Fruit fly (Drosophila melanogaster) whole organism, embryonic: ENCODE results near the gene scrib.

Source experiments
- Ada2b ChIP-seq: fragments of 200-800 bp; sonication (Bioruptor generic); IDR thresholded peaks from 2 replicates; pipeline ENCODE4 v1.3.6; 2022; ENCODE audit warnings: missing biosample characterization, missing genetic modification characterization
- Bgb ChIP-seq: fragments of 200-800 bp; sonication (Bioruptor generic); IDR thresholded peaks from 2 replicates; pipeline ENCODE4 v1.3.6; 2022; ENCODE audit warnings: missing biosample characterization, missing genetic modification characterization; ENCODE audit not compliant: partially characterized antibody
- CG1024 ChIP-seq: fragments of 200-800 bp; sonication (Bioruptor generic); IDR thresholded peaks from 2 replicates; pipeline ENCODE4 v1.3.6; 2022; ENCODE audit warnings: missing biosample characterization, missing genetic modification characterization
- CG10543 ChIP-seq: fragments of 200-800 bp; sonication (Bioruptor generic); optimal IDR thresholded peaks from 3 replicates; lab custom pipeline; 2017; ENCODE audit warnings: missing biosample characterization, mild to moderate bottlenecking, missing genetic modification characterization, moderate library complexity
- CG10565 ChIP-seq: fragments of 200-800 bp; sonication (Bioruptor generic); optimal IDR thresholded peaks from 3 replicates; lab custom pipeline; 2016; ENCODE audit warnings: missing biosample characterization, mild to moderate bottlenecking, missing genetic modification characterization
- CG1233 ChIP-seq: fragments of 200-800 bp; sonication (Bioruptor generic); optimal IDR thresholded peaks from 4 replicates; lab custom pipeline; 2018; ENCODE audit warnings: missing biosample characterization, mild to moderate bottlenecking, missing genetic modification characterization
- CG12744 ChIP-seq: fragments of 200-800 bp; sonication (Bioruptor generic); optimal IDR thresholded peaks from 2 replicates; lab custom pipeline; 2016; ENCODE audit warnings: missing biosample characterization, missing genetic modification characterization
- CG13894 ChIP-seq: fragments of 200-800 bp; sonication (Bioruptor generic); optimal IDR thresholded peaks from 3 replicates; lab custom pipeline; 2018; ENCODE audit warnings: missing biosample characterization, mild to moderate bottlenecking, missing genetic modification characterization, moderate library complexity
- CG14014 ChIP-seq: fragments of 200-800 bp; sonication (Bioruptor generic); IDR thresholded peaks from 2 replicates; pipeline ENCODE4 v1.3.6; 2022; ENCODE audit warnings: missing biosample characterization, missing genetic modification characterization
- CG1603 ChIP-seq: fragments of 200-800 bp; sonication (Bioruptor generic); optimal IDR thresholded peaks from 2 replicates; lab custom pipeline; 2019; ENCODE audit warnings: missing biosample characterization, mild to moderate bottlenecking, missing genetic modification characterization, moderate library complexity
- CG17328 ChIP-seq: fragments of 200-800 bp; sonication (Bioruptor generic); IDR thresholded peaks from 2 replicates; pipeline ENCODE4 v1.3.6; 2022; ENCODE audit warnings: missing biosample characterization, missing genetic modification characterization
- CG2129 ChIP-seq: fragments of 200-800 bp; sonication (Bioruptor generic); IDR thresholded peaks from 2 replicates; pipeline ENCODE4 v1.3.6; 2022; ENCODE audit warnings: missing biosample characterization, missing genetic modification characterization; ENCODE audit not compliant: partially characterized antibody
- CG2678 ChIP-seq: fragments of 200-800 bp; sonication (Bioruptor generic); optimal IDR thresholded peaks from 3 replicates; lab custom pipeline; 2019; ENCODE audit warnings: missing biosample characterization, mild to moderate bottlenecking, missing genetic modification characterization, moderate library complexity
- CG31441 ChIP-seq: fragments of 200-800 bp; sonication (Bioruptor generic); IDR thresholded peaks from 2 replicates; pipeline ENCODE4 v1.3.6; 2022; ENCODE audit warnings: missing biosample characterization, missing genetic modification characterization
- CG3726 ChIP-seq: fragments of 200-800 bp; sonication (Bioruptor generic); IDR thresholded peaks from 3 replicates; pipeline ENCODE4, ENCODE4 v1.3.6; 2022; ENCODE audit warnings: missing biosample characterization, missing genetic modification characterization
- CG4617 ChIP-seq: fragments of 200-800 bp; sonication (Bioruptor generic); optimal IDR thresholded peaks from 3 replicates; lab custom pipeline; 2016; ENCODE audit warnings: missing biosample characterization, missing genetic modification characterization, borderline replicate concordance
- CG5953 ChIP-seq: fragments of 200-800 bp; sonication (Bioruptor generic); IDR thresholded peaks from 2 replicates; pipeline ENCODE4 v1.3.6; 2022; ENCODE audit warnings: missing biosample characterization, missing genetic modification characterization
- CG6654 ChIP-seq: fragments of 200-800 bp; sonication (Bioruptor generic); optimal IDR thresholded peaks from 2 replicates; lab custom pipeline; 2017; ENCODE audit warnings: missing biosample characterization, mild to moderate bottlenecking, missing genetic modification characterization
- CG7839 ChIP-seq: fragments of 200-800 bp; sonication (Bioruptor generic); optimal IDR thresholded peaks from 3 replicates; lab custom pipeline; 2018; ENCODE audit warnings: missing biosample characterization, mild to moderate bottlenecking, missing genetic modification characterization, moderate library complexity
- CG8281 ChIP-seq: fragments of 200-800 bp; sonication (Bioruptor generic); optimal IDR thresholded peaks from 2 replicates; lab custom pipeline; 2018; ENCODE audit warnings: missing biosample characterization, mild to moderate bottlenecking, missing genetic modification characterization, moderate library complexity
- CHES-1-like ChIP-seq: fragments of 200-800 bp; sonication (Bioruptor generic); optimal IDR thresholded peaks from 2 replicates; lab custom pipeline; 2016; ENCODE audit warnings: missing biosample characterization, missing genetic modification characterization
- Hand ChIP-seq: fragments of 200-800 bp; sonication (Bioruptor generic); optimal IDR thresholded peaks from 2 replicates; lab custom pipeline; 2017; ENCODE audit warnings: mild to moderate bottlenecking, missing biosample characterization, missing genetic modification reagents, missing genetic modification characterization
- MBD-R2 ChIP-seq: fragments of 200-800 bp; sonication (Bioruptor generic); IDR thresholded peaks from 2 replicates; pipeline ENCODE4 v1.3.6; 2022; ENCODE audit warnings: missing biosample characterization, missing genetic modification characterization
- MTF-1 ChIP-seq: fragments of 200-800 bp; sonication (Bioruptor generic); optimal IDR thresholded peaks from 2 replicates; lab custom pipeline; 2018; ENCODE audit warnings: missing biosample characterization, mild to moderate bottlenecking, missing genetic modification characterization, borderline replicate concordance
- Nf-YC ChIP-seq: fragments of 200-800 bp; optimal IDR thresholded peaks from 3 replicates; lab custom pipeline; 2019; ENCODE audit warnings: missing biosample characterization, mild to moderate bottlenecking, missing genetic modification characterization, moderate library complexity
- Opbp ChIP-seq: fragments of 200-800 bp; sonication (Bioruptor generic); IDR thresholded peaks from 3 replicates; pipeline ENCODE4 v1.3.6; 2022; ENCODE audit warnings: missing biosample characterization, missing genetic modification characterization; ENCODE audit not compliant: partially characterized antibody
- Pdp1 ChIP-seq, 2 experiments: fragments of 200-800 bp; sonication (Bioruptor generic); optimal IDR thresholded peaks; 3 replicates each; lab custom pipeline; 2016; ENCODE audit warnings: missing biosample characterization in 2 of 2, missing genetic modification characterization in 2 of 2, mild to moderate bottlenecking in 1 of 2, moderate library complexity in 1 of 2
- Trl ChIP-seq, 3 experiments: fragments of >200 bp in 2 of 3; fragments of 200-800 bp in 1 of 3; sonication (Bioruptor generic) in 1 of 3; optimal IDR thresholded peaks; 2 replicates in 1 of 3; 3 replicates in 2 of 3; lab custom pipeline; 2016 to 2017; ENCODE audit warnings: missing biosample characterization in 1 of 3, missing genetic modification characterization in 1 of 3
- Usf ChIP-seq: fragments of 200-800 bp; sonication (Bioruptor generic); optimal IDR thresholded peaks from 2 replicates; lab custom pipeline; 2017; ENCODE audit warnings: missing genotype, missing biosample characterization, missing genetic modification characterization
- Xbp1 ChIP-seq: fragments of 200-800 bp; sonication (Bioruptor generic); optimal IDR thresholded peaks from 3 replicates; lab custom pipeline; 2016; ENCODE audit warnings: missing biosample characterization, mild to moderate bottlenecking, missing genetic modification characterization
- abd-A ChIP-seq: fragments of 200-800 bp; sonication (Bioruptor generic); optimal IDR thresholded peaks from 3 replicates; lab custom pipeline; 2019; ENCODE audit warnings: missing biosample characterization, mild to moderate bottlenecking, missing genetic modification characterization, moderate library complexity
- chif ChIP-seq, 2 experiments: fragments of 200-800 bp; sonication (Bioruptor generic); optimal IDR thresholded peaks; 3 replicates each; lab custom pipeline; 2016; ENCODE audit warnings: missing biosample characterization in 2 of 2, missing genetic modification characterization in 2 of 2
- chinmo ChIP-seq: fragments of 200-800 bp; sonication (Bioruptor generic); IDR thresholded peaks from 4 replicates; pipeline ENCODE4 v1.3.6; 2022; ENCODE audit warnings: missing biosample characterization, missing genetic modification characterization; ENCODE audit not compliant: partially characterized antibody
- chm ChIP-seq: fragments of 200-800 bp; sonication (Bioruptor generic); IDR thresholded peaks from 2 replicates; pipeline ENCODE4 v1.3.6; 2022; ENCODE audit warnings: missing biosample characterization, missing genetic modification characterization
- disco-r ChIP-seq: fragments of 200-800 bp; sonication (Bioruptor generic); optimal IDR thresholded peaks from 2 replicates; lab custom pipeline; 2016; ENCODE audit warnings: missing biosample characterization, missing genetic modification characterization
- eyg ChIP-seq: fragments of 200-800 bp; sonication (Bioruptor generic); optimal IDR thresholded peaks from 3 replicates; lab custom pipeline; 2016; ENCODE audit warnings: missing biosample characterization, missing genetic modification characterization
- fd3F ChIP-seq: fragments of 200-800 bp; sonication (Bioruptor generic); optimal IDR thresholded peaks from 2 replicates; lab custom pipeline; 2018; ENCODE audit warnings: missing biosample characterization, mild to moderate bottlenecking, missing genetic modification characterization, moderate library complexity
- gsb ChIP-seq: fragments of 200-800 bp; sonication (Bioruptor generic); IDR thresholded peaks from 2 replicates; pipeline ENCODE4 v1.3.6; 2022; ENCODE audit warnings: missing biosample characterization, missing genetic modification characterization
- h ChIP-seq: fragments of >200 bp; optimal IDR thresholded peaks from 2 replicates; lab custom pipeline; 2017
- knrl ChIP-seq: fragments of 200-800 bp; sonication (Bioruptor generic); IDR thresholded peaks from 3 replicates; pipeline ENCODE4 v1.3.6; 2022; ENCODE audit warnings: missing biosample characterization, missing genetic modification characterization; ENCODE audit not compliant: partially characterized antibody
- lola ChIP-seq, 3 experiments: fragments of >200 bp in 2 of 3; fragments of 200-800 bp in 1 of 3; sonication (Bioruptor generic) in 1 of 3; optimal IDR thresholded peaks; 2 replicates each; lab custom pipeline; 2017 to 2019; ENCODE audit warnings: missing biosample characterization in 3 of 3, missing genetic modification characterization in 3 of 3, mild to moderate bottlenecking in 1 of 3, moderate library complexity in 1 of 3
- onecut ChIP-seq: fragments of 200-800 bp; sonication (Bioruptor generic); IDR thresholded peaks from 2 replicates; pipeline ENCODE4 v1.3.6; 2022; ENCODE audit warnings: missing biosample characterization, missing genetic modification characterization
- psq ChIP-seq: fragments of 200-800 bp; sonication (Bioruptor generic); optimal IDR thresholded peaks from 2 replicates; lab custom pipeline; 2017; ENCODE audit warnings: missing biosample characterization, missing genetic modification characterization
- seq ChIP-seq: fragments of 200-800 bp; sonication (Bioruptor generic); IDR thresholded peaks from 2 replicates; pipeline ENCODE4 v1.3.6; 2022; ENCODE audit warnings: missing biosample characterization, missing genetic modification characterization
- slbo ChIP-seq: fragments of 200-800 bp; sonication (Bioruptor generic); IDR thresholded peaks from 2 replicates; pipeline ENCODE4 v1.3.6; 2022; ENCODE audit warnings: missing biosample characterization, missing genetic modification characterization
- sna ChIP-seq: fragments of 200-800 bp; sonication (Bioruptor generic); IDR thresholded peaks from 2 replicates; pipeline ENCODE4 v1.3.6; 2022; ENCODE audit warnings: missing biosample characterization, missing genetic modification characterization; ENCODE audit not compliant: partially characterized antibody
- twi ChIP-seq: fragments of 200-800 bp; optimal IDR thresholded peaks from 2 replicates; lab custom pipeline; 2019; ENCODE audit warnings: missing biosample characterization, mild to moderate bottlenecking, missing genetic modification characterization, moderate library complexity
- zf30C ChIP-seq: fragments of 200-800 bp; sonication (Bioruptor generic); optimal IDR thresholded peaks from 3 replicates; lab custom pipeline; 2018; ENCODE audit warnings: missing biosample characterization, mild to moderate bottlenecking, missing genetic modification characterization

The scrib gene

DNA sequence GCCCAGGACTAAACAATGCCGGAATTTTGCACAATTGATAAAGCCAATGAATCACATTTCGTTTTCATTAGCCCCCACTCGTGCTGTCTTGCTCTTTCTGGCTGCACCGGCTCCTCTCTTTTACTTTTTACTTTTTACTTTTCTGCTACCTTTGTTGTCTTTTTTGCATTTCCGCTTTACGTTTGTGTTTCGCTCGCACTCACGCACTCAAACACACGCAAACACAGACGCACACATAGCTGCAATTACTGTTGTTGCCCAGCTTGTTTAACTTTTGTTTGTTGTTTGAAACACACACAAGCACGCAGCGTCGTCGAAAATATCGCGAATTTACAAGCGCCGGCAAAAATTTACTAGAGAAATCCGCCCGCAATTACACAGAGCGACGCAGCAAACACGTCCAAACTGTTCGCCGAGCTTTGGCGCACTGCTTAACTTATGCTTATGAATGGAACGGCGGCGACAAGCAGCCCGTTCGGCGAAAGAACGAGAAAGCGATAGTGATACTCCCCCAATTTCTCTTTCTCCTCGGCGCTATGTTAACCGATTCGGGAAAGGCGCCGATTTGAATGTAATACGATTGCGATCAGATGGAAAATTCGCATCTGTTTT lies 1.2 kb upstream of the scrib start, which contains the start of gene plum (continued):
- TF ChIP-seq Hand (GFP tag; lab: Kevin White, UChicago) (no peak), chif (GFP tag; optimal IDR thresholded peaks at IDR 0.05; lab: Kevin White, UChicago) (no peak), CG1233 (GFP tag; lab: Kevin White, UChicago) (no peak), knrl (GFP tag; lab: Robert Waterston, UW) (no peak), zf30C (GFP tag; lab: Kevin White, UChicago) (no peak), CG2129 (GFP tag; lab: Robert Waterston, UW) (no peak), Opbp (peak; percentile 46; the same call in 1 of the 3 replicates), sna (0 out of 2 replicates have a peak, but pooled peaks have one; percentile 40), CG1603 (tag; lab: Kevin White, UChicago) (no peak), chinmo (GFP tag; lab: Robert Waterston, UW) (0 out of 4 replicates have a peak, but pooled peaks have one; percentile 74), Xbp1 (GFP tag; lab: Kevin White, UChicago) (no peak), CG12744 (GFP tag; lab: Kevin White, UChicago) (peak; percentile 22), chm (GFP tag; lab: Robert Waterston, UW) (no peak), disco-r (GFP tag; lab: Kevin White, UChicago) (no peak), CG31441 (GFP tag; lab: Robert Waterston, UW) (no peak), MBD-R2 (GFP tag; lab: Robert Waterston, UW) (no peak), CG10543 (GFP tag; lab: Kevin White, UChicago) (peak; percentile 38), CG14014 (GFP tag; lab: Robert Waterston, UW) (peak; percentile 19; the same call in 1 of the 2 replicates), CG1024 (no peak), CHES-1-like (GFP tag; lab: Kevin White, UChicago) (no peak), CG8281 (tag; lab: Kevin White, UChicago) (no peak), seq (GFP tag; lab: Robert Waterston, UW) (no peak), psq (peak; percentile 11), Ada2b (GFP tag; lab: Robert Waterston, UW) (0 out of 2 replicates have a peak, but pooled peaks have one; percentile 30), Trl (optimal IDR thresholded peaks at IDR 0.05; lab: Kevin White, UChicago) (no peak), Trl (GFP tag; optimal IDR thresholded peaks at IDR 0.05; lab: Kevin White, UChicago) (no peak), CG6654 (no peak), CG4617 (GFP tag; lab: Kevin White, UChicago) (no peak), fd3F (GFP tag; lab: Kevin White, UChicago) (no peak), CG3726 (no peak), eyg (GFP tag; lab: Kevin White, UChicago) (no peak), CG2678 (tag; lab: Kevin White, UChicago) (no peak), CG13894 (tag; lab: Kevin White, UChicago) (peak; percentile 43), MTF-1 (GFP tag; lab: Kevin White, UChicago) (no peak), h (lab: Kevin White, UChicago) (no peak), CG5953 (GFP tag; lab: Robert Waterston, UW) (no peak), Nf-YC (peak; percentile 11), onecut (no peak), lola (GFP tag; optimal IDR thresholded peaks at IDR 0.05; lab: Kevin White, UChicago) (no peak), twi (tag; lab: Kevin White, UChicago) (no peak), CG17328 (no peak), CG7839 (peak; percentile 3), Usf (GFP tag; lab: Kevin White, UChicago) (no peak), Bgb (GFP tag; lab: Robert Waterston, UW) (peak; percentile 57; the same call in 1 of the 2 replicates), gsb (no peak), abd-A (tag; lab: Kevin White, UChicago) (peak; percentile 55), slbo (peak; percentile 10; the same call in 1 of the 2 replicates), Pdp1 (GFP tag; optimal IDR thresholded peaks at IDR 0.05; lab: Kevin White, UChicago) (peak in 1 of 2 experiments; percentile 12), CG10565 (GFP tag; lab: Kevin White, UChicago) (no peak)
